Fruit fly (Drosophila melanogaster) whole organism, prepupa: ENCODE results near the gene nebu.

Experiments used
- Blimp-1 ChIP-seq: fragments of 200-800 bp; sonication (Bioruptor generic); optimal IDR thresholded peaks from 3 replicates; lab custom pipeline; 2017; ENCODE audit warnings: missing biosample characterization, missing genetic modification characterization, mild to moderate bottlenecking, moderate library complexity, missing genetic modification reagents
- CG10631 ChIP-seq: fragments of 200-800 bp; sonication (Bioruptor generic); optimal IDR thresholded peaks from 2 replicates; lab custom pipeline; 2016; ENCODE audit warnings: missing biosample characterization, missing genetic modification characterization
- CG34406 ChIP-seq: fragments of 200-800 bp; sonication (Bioruptor generic); optimal IDR thresholded peaks from 3 replicates; lab custom pipeline; 2016; ENCODE audit warnings: missing biosample characterization, missing genetic modification characterization
- CG8632 ChIP-seq: fragments of 200-800 bp; sonication (Bioruptor generic); optimal IDR thresholded peaks from 3 replicates; lab custom pipeline; 2016; ENCODE audit warnings: missing biosample characterization, missing genetic modification characterization
- Eip75B ChIP-seq: fragments of 200-800 bp; sonication (Bioruptor generic); optimal IDR thresholded peaks from 3 replicates; lab custom pipeline; 2016; ENCODE audit warnings: missing biosample characterization, missing genetic modification characterization
- Ets21C ChIP-seq: fragments of 200-800 bp; sonication (Bioruptor generic); optimal IDR thresholded peaks from 3 replicates; lab custom pipeline; 2016; ENCODE audit warnings: missing biosample characterization, missing genetic modification characterization
- Gug ChIP-seq: fragments of 200-800 bp; sonication (Bioruptor generic); IDR thresholded peaks from 2 replicates; pipeline ENCODE4 v1.3.6; 2022; ENCODE audit warnings: missing biosample characterization, missing genetic modification characterization
- Lpt ChIP-seq: fragments of 200-800 bp; sonication (Bioruptor generic); optimal IDR thresholded peaks from 3 replicates; lab custom pipeline; 2016; ENCODE audit warnings: missing biosample characterization, missing genetic modification characterization
- Sox102F ChIP-seq: fragments of 200-800 bp; sonication (Bioruptor generic); optimal IDR thresholded peaks from 2 replicates; lab custom pipeline; 2016; ENCODE audit warnings: missing biosample characterization, mild to moderate bottlenecking, missing genetic modification characterization
- dsx ChIP-seq: fragments of 200-800 bp; optimal IDR thresholded peaks from 3 replicates; lab custom pipeline; 2019; ENCODE audit warnings: missing biosample characterization, mild to moderate bottlenecking, missing genetic modification characterization, moderate library complexity; ENCODE audit not compliant: poor library complexity, severe bottlenecking
- eg ChIP-seq: fragments of 200-800 bp; sonication (Bioruptor generic); IDR thresholded peaks from 3 replicates; pipeline ENCODE4 v1.3.6; 2022; ENCODE audit warnings: missing biosample characterization, missing genetic modification characterization
- fkh ChIP-seq: fragments of 200-800 bp; sonication (Bioruptor generic); optimal IDR thresholded peaks from 3 replicates; lab custom pipeline; 2017; ENCODE audit warnings: missing biosample characterization, mild to moderate bottlenecking, missing genetic modification characterization, moderate library complexity
- spab ChIP-seq: fragments of 200-800 bp; sonication (Bioruptor generic); optimal IDR thresholded peaks from 2 replicates; lab custom pipeline; 2017; ENCODE audit warnings: missing biosample characterization, mild to moderate bottlenecking, missing genetic modification characterization, missing genetic modification reagents

dm6 chr3L:12861255-12861899 lies 18.5 kb upstream of the nebu start, which contains the start of gene CG32107:
- no peak for TF ChIP-seq Eip75B (GFP tag; lab: Kevin White, UChicago)
- TF ChIP-seq Ets21C = no peak
- TF ChIP-seq Sox102F (GFP tag; lab: Kevin White, UChicago) = no peak
- no peak for TF ChIP-seq fkh
- TF ChIP-seq CG10631 (GFP tag; lab: Kevin White, UChicago) = no peak
- TF ChIP-seq CG34406 (GFP tag; lab: Kevin White, UChicago) = no peak
- no peak for TF ChIP-seq spab (GFP tag; lab: Kevin White, UChicago)
- no peak for TF ChIP-seq Lpt (GFP tag; lab: Kevin White, UChicago)
- no peak for TF ChIP-seq eg (GFP tag; lab: Robert Waterston, UW)
- TF ChIP-seq Gug = no peak
- TF ChIP-seq CG8632 (GFP tag; lab: Kevin White, UChicago) = no peak
- no peak for TF ChIP-seq dsx (GFP tag; lab: Kevin White, UChicago)
- TF ChIP-seq Blimp-1 (GFP tag; lab: Kevin White, UChicago) = no peak
